Fruit fly (Drosophila melanogaster): ENCODE data around the gene wapl.

wapl gene

dm6 chrX:2196086-2196732 lies 37.4 kb upstream of the wapl start:
- TF ChIP-seq CG1620 (GFP tag; optimal IDR thresholded peaks at IDR 0.05) (no peak), CG14711 (tag; optimal IDR thresholded peaks at IDR 0.05) (peak; percentile 71), bab1 (GFP tag; optimal IDR thresholded peaks at IDR 0.05) (peak; percentile 90), Mnt (GFP tag; optimal IDR thresholded peaks at IDR 0.05) (no peak), CG12768 (GFP tag; optimal IDR thresholded peaks at IDR 0.05) (no peak), pad (GFP tag; optimal IDR thresholded peaks at IDR 0.05) (peak; percentile 27), tj (GFP tag; optimal IDR thresholded peaks at IDR 0.05) (peak; percentile 90), CG7045 (GFP tag; optimal IDR thresholded peaks at IDR 0.05) (no peak), CG33017 (tag; optimal IDR thresholded peaks at IDR 0.05) (no peak), cnc (optimal IDR thresholded peaks at IDR 0.05) (no peak), kay (GFP tag; ENCODE audit: borderline replicate concordance) (no peak), Clk (GFP tag; optimal IDR thresholded peaks at IDR 0.05) (no peak), cic (GFP tag; optimal IDR thresholded peaks at IDR 0.05) (no peak), CG5204 (GFP tag; optimal IDR thresholded peaks at IDR 0.05) (no peak), ovo (GFP tag; optimal IDR thresholded peaks at IDR 0.05) (no peak), Hr96 (GFP tag; optimal IDR thresholded peaks at IDR 0.05) (peak; percentile 41), Crg-1 (GFP tag; optimal IDR thresholded peaks at IDR 0.05) (no peak), CG11617 (GFP tag; optimal IDR thresholded peaks at IDR 0.05) (peak; percentile 25), CG7101 (tag; optimal IDR thresholded peaks at IDR 0.05) (peak; percentile 71), toe (GFP tag; optimal IDR thresholded peaks at IDR 0.05) (no peak)

- no peak for TF ChIP-seq CG5204 (GFP tag; optimal IDR thresholded peaks at IDR 0.05)
- TF ChIP-seq CG1620 (GFP tag; optimal IDR thresholded peaks at IDR 0.05), result peak; percentile 13
- TF ChIP-seq cnc (optimal IDR thresholded peaks at IDR 0.05), result no peak
- TF ChIP-seq Mnt (GFP tag; optimal IDR thresholded peaks at IDR 0.05), result peak; percentile 34
- peak; percentile 81 for TF ChIP-seq cic (GFP tag; optimal IDR thresholded peaks at IDR 0.05)
- TF ChIP-seq tj (GFP tag; optimal IDR thresholded peaks at IDR 0.05), result peak; percentile 46
- TF ChIP-seq Clk (GFP tag; optimal IDR thresholded peaks at IDR 0.05), result no peak
- no peak for TF ChIP-seq CG7045 (GFP tag; optimal IDR thresholded peaks at IDR 0.05)
- peak; percentile 92 for TF ChIP-seq pad (GFP tag; optimal IDR thresholded peaks at IDR 0.05)
- peak; percentile 37 for TF ChIP-seq ovo (GFP tag; optimal IDR thresholded peaks at IDR 0.05)
- no peak for TF ChIP-seq toe (GFP tag; optimal IDR thresholded peaks at IDR 0.05)
- TF ChIP-seq CG7101 (tag; optimal IDR thresholded peaks at IDR 0.05), result no peak
- no peak for TF ChIP-seq CG11617 (GFP tag; optimal IDR thresholded peaks at IDR 0.05)
These were observed 35.7 kb upstream of the wapl start for dm6 chrX:2194208-2195094.

dm6 chrX:2193809-2194207 lies 35.0 kb upstream of the wapl start, which contains the start of gene CG14053:
TSS of gene CG14053 (minus strand) at chrX:2193909.
- TF ChIP-seq CG11617 (GFP tag; optimal IDR thresholded peaks at IDR 0.05), result no peak
- no peak for TF ChIP-seq CG14711 (tag; optimal IDR thresholded peaks at IDR 0.05)
- no peak for TF ChIP-seq Hr96 (GFP tag; optimal IDR thresholded peaks at IDR 0.05)

- TF ChIP-seq CG14711 (tag; optimal IDR thresholded peaks at IDR 0.05) (no peak), Mnt (GFP tag; optimal IDR thresholded peaks at IDR 0.05) (no peak), kay (GFP tag; ENCODE audit: borderline replicate concordance) (no peak), tj (GFP tag; optimal IDR thresholded peaks at IDR 0.05) (no peak), CG7101 (tag; optimal IDR thresholded peaks at IDR 0.05) (no peak), CG12768 (GFP tag; optimal IDR thresholded peaks at IDR 0.05) (no peak), Crg-1 (GFP tag; optimal IDR thresholded peaks at IDR 0.05) (no peak), ovo (GFP tag; optimal IDR thresholded peaks at IDR 0.05) (no peak), Clk (GFP tag; optimal IDR thresholded peaks at IDR 0.05) (no peak), CG11617 (GFP tag; optimal IDR thresholded peaks at IDR 0.05) (no peak), Hr96 (GFP tag; optimal IDR thresholded peaks at IDR 0.05) (no peak), CG7045 (GFP tag; optimal IDR thresholded peaks at IDR 0.05) (no peak), CG33017 (tag; optimal IDR thresholded peaks at IDR 0.05) (no peak), toe (GFP tag; optimal IDR thresholded peaks at IDR 0.05) (no peak), pad (GFP tag; optimal IDR thresholded peaks at IDR 0.05) (no peak), CG1620 (GFP tag; optimal IDR thresholded peaks at IDR 0.05) (no peak), bab1 (GFP tag; optimal IDR thresholded peaks at IDR 0.05) (no peak)
These were observed 34.4 kb upstream of the wapl start for dm6 chrX:2193158-2193557.

DNA sequence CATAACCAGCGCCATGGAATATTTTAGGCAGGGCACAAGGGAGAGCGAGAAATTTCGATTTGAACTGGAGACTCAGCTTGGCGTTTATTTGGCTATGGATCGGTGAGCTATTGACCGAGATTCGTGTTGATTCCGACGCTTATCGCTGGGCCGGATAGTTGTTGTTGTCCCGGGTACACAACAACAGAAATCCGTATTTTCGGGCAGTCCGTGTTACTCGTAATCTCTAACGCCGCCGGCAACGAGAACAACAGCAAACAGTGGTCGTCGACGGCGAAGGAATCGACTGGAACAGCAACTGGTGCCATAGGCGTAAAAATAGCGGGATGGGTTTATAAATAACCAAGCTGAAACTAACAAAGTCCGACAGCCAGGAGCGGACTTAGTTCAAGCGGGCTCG lies 33.1 kb upstream of the wapl start:
- TF ChIP-seq kay (GFP tag; ENCODE audit: borderline replicate concordance) (no peak), bab1 (GFP tag; optimal IDR thresholded peaks at IDR 0.05) (no peak), cnc (optimal IDR thresholded peaks at IDR 0.05) (no peak), Hr96 (GFP tag; optimal IDR thresholded peaks at IDR 0.05) (no peak), CG5204 (GFP tag; optimal IDR thresholded peaks at IDR 0.05) (no peak), toe (GFP tag; optimal IDR thresholded peaks at IDR 0.05) (no peak), Clk (GFP tag; optimal IDR thresholded peaks at IDR 0.05) (no peak), CG33017 (tag; optimal IDR thresholded peaks at IDR 0.05) (no peak), Mnt (GFP tag; optimal IDR thresholded peaks at IDR 0.05) (no peak), tj (GFP tag; optimal IDR thresholded peaks at IDR 0.05) (no peak), CG7045 (GFP tag; optimal IDR thresholded peaks at IDR 0.05) (no peak), cic (GFP tag; optimal IDR thresholded peaks at IDR 0.05) (no peak), CG14711 (tag; optimal IDR thresholded peaks at IDR 0.05) (no peak), ovo (GFP tag; optimal IDR thresholded peaks at IDR 0.05) (no peak), pad (GFP tag; optimal IDR thresholded peaks at IDR 0.05) (no peak), CG12768 (GFP tag; optimal IDR thresholded peaks at IDR 0.05) (no peak), CG11617 (GFP tag; optimal IDR thresholded peaks at IDR 0.05) (no peak)
